Fruit fly (Drosophila melanogaster): Measurements from ENCODE around the gene Elo68alpha.

The Elo68alpha gene

dm6 chr3L:11109454-11109853 is 6.6 kb upstream of the Elo68alpha start, which contains the start of the genes CG34012 and emei:
CG34012 (minus strand) TSS chr3L:11109505.
emei (plus strand) TSS chr3L:11109690.
- TF ChIP-seq psq (GFP tag; optimal IDR thresholded peaks at IDR 0.05): no peak
- no peak for TF ChIP-seq rgr (GFP tag; optimal IDR thresholded peaks at IDR 0.05)
- no peak for TF ChIP-seq Hr83 (GFP tag; optimal IDR thresholded peaks at IDR 0.05; ENCODE audit: poor library complexity, severe bottlenecking)
- TF ChIP-seq fru (GFP tag; optimal IDR thresholded peaks at IDR 0.05): no peak
- TF ChIP-seq dmrt93B (GFP tag; optimal IDR thresholded peaks at IDR 0.05): no peak
- TF ChIP-seq Myc (optimal IDR thresholded peaks at IDR 0.05): no peak
- TF ChIP-seq dsf (GFP tag; optimal IDR thresholded peaks at IDR 0.05; ENCODE audit: borderline replicate concordance): no peak
- no peak for TF ChIP-seq foxo (GFP tag; optimal IDR thresholded peaks at IDR 0.05)
- TF ChIP-seq Abd-B (GFP tag; optimal IDR thresholded peaks at IDR 0.05): no peak
- no peak for TF ChIP-seq brk (GFP tag; optimal IDR thresholded peaks at IDR 0.05)
- TF ChIP-seq lola (GFP tag; optimal IDR thresholded peaks at IDR 0.05): no peak
- no peak for TF ChIP-seq h (GFP tag; optimal IDR thresholded peaks at IDR 0.05)
- no peak for TF ChIP-seq Hnf4 (GFP tag; optimal IDR thresholded peaks at IDR 0.05)
- no peak for TF ChIP-seq Dfd (GFP tag; optimal IDR thresholded peaks at IDR 0.05)
- no peak for TF ChIP-seq jim (GFP tag; optimal IDR thresholded peaks at IDR 0.05)
- TF ChIP-seq usp (GFP tag; optimal IDR thresholded peaks at IDR 0.05): no peak
- TF ChIP-seq CG9705 (GFP tag; optimal IDR thresholded peaks at IDR 0.05): no peak
- TF ChIP-seq N (GFP tag; optimal IDR thresholded peaks at IDR 0.05): no peak

- TF ChIP-seq OdsH (GFP tag; optimal IDR thresholded peaks at IDR 0.05) (no peak), dmrt93B (GFP tag; optimal IDR thresholded peaks at IDR 0.05) (no peak), jim (GFP tag; optimal IDR thresholded peaks at IDR 0.05) (no peak), ey (GFP tag; optimal IDR thresholded peaks at IDR 0.05) (no peak), h (GFP tag; optimal IDR thresholded peaks at IDR 0.05) (no peak), sage (GFP tag; optimal IDR thresholded peaks at IDR 0.05) (no peak), sv (GFP tag; optimal IDR thresholded peaks at IDR 0.05) (no peak), GATAd (GFP tag; optimal IDR thresholded peaks at IDR 0.05) (no peak), Hr78 (GFP tag; optimal IDR thresholded peaks at IDR 0.05) (no peak), Jra (GFP tag; optimal IDR thresholded peaks at IDR 0.05) (no peak), Hr83 (GFP tag; optimal IDR thresholded peaks at IDR 0.05; ENCODE audit: poor library complexity, severe bottlenecking) (no peak), usp (GFP tag; optimal IDR thresholded peaks at IDR 0.05) (no peak), Rel (GFP tag; optimal IDR thresholded peaks at IDR 0.05) (no peak), Rel (tag; optimal IDR thresholded peaks at IDR 0.05) (no peak)
Measured at dm6 chr3L:11107935-11108334, 5.1 kb upstream of the Elo68alpha start, which contains the start of gene CG12522. CG12522 (plus strand) TSS chr3L:11108235.

- TF ChIP-seq foxo (GFP tag; optimal IDR thresholded peaks at IDR 0.05) (no peak), dmrt93B (GFP tag; optimal IDR thresholded peaks at IDR 0.05) (no peak), Dif (GFP tag; optimal IDR thresholded peaks at IDR 0.05; ENCODE audit: partially characterized antibody) (no peak), Mio (GFP tag; optimal IDR thresholded peaks at IDR 0.05) (no peak), sv (GFP tag; optimal IDR thresholded peaks at IDR 0.05) (no peak), CrebA (GFP tag; optimal IDR thresholded peaks at IDR 0.05; ENCODE audit: borderline replicate concordance) (no peak), Rel (GFP tag; optimal IDR thresholded peaks at IDR 0.05) (no peak), Rel (tag; optimal IDR thresholded peaks at IDR 0.05) (no peak), pan (optimal IDR thresholded peaks at IDR 0.05) (no peak)
Measured at dm6 chr3L:11107432-11107831, 4.6 kb upstream of the Elo68alpha start, which contains the start of gene CG32073. CG32073 (minus strand) TSS chr3L:11107582.

dm6 chr3L:11103773-11104172 is 943 bp upstream of the Elo68alpha start, which contains the start of gene CG32071:
CG32071 (minus strand) TSS chr3L:11103873.
- no peak for TF ChIP-seq sv (GFP tag; optimal IDR thresholded peaks at IDR 0.05)
- no peak for TF ChIP-seq fru (GFP tag; optimal IDR thresholded peaks at IDR 0.05)
- TF ChIP-seq ey (GFP tag; optimal IDR thresholded peaks at IDR 0.05): no peak
- no peak for TF ChIP-seq br (GFP tag; optimal IDR thresholded peaks at IDR 0.05)
- no peak for TF ChIP-seq Dfd (GFP tag; optimal IDR thresholded peaks at IDR 0.05)
- no peak for TF ChIP-seq CG9705 (GFP tag; optimal IDR thresholded peaks at IDR 0.05)
- no peak for TF ChIP-seq dl (GFP tag; optimal IDR thresholded peaks at IDR 0.05; ENCODE audit: insufficient read depth in 1 of 2, partially characterized antibody in 2 of 2)
- no peak for TF ChIP-seq Jra (GFP tag; optimal IDR thresholded peaks at IDR 0.05)
- TF ChIP-seq CG32264 (GFP tag; optimal IDR thresholded peaks at IDR 0.05): no peak
- no peak for TF ChIP-seq usp (GFP tag; optimal IDR thresholded peaks at IDR 0.05)
- no peak for TF ChIP-seq rgr (GFP tag; optimal IDR thresholded peaks at IDR 0.05)
- no peak for TF ChIP-seq Dif (GFP tag; optimal IDR thresholded peaks at IDR 0.05; ENCODE audit: partially characterized antibody)
- no peak for TF ChIP-seq jim (GFP tag; optimal IDR thresholded peaks at IDR 0.05)
- no peak for TF ChIP-seq psq (GFP tag; optimal IDR thresholded peaks at IDR 0.05)
- TF ChIP-seq h (GFP tag; optimal IDR thresholded peaks at IDR 0.05): no peak
- no peak for TF ChIP-seq foxo (GFP tag; optimal IDR thresholded peaks at IDR 0.05)
- no peak for TF ChIP-seq dsf (GFP tag; optimal IDR thresholded peaks at IDR 0.05; ENCODE audit: borderline replicate concordance)
- TF ChIP-seq Hr83 (GFP tag; optimal IDR thresholded peaks at IDR 0.05; ENCODE audit: poor library complexity, severe bottlenecking): no peak
- TF ChIP-seq dmrt93B (GFP tag; optimal IDR thresholded peaks at IDR 0.05): no peak
